Worm (Caenorhabditis elegans): Measurements from ENCODE around the gene ckb-4.

The ckb-4 gene

ce11 chrV:2099040-2099439 is 10.2 kb downstream of the ckb-4 start, which contains the start of gene F36F12.7:
F36F12.7 (plus strand) TSS chrV:2099340.
- TF ChIP-seq hlh-12 (tag; optimal IDR thresholded peaks at IDR 0.05) (no peak), ceh-27 (GFP tag; optimal IDR thresholded peaks at IDR 0.05) (no peak), Y79H2A.3 (GFP tag; conservative IDR thresholded peaks at IDR 0.05) (no peak), fkh-3 (tag; optimal IDR thresholded peaks at IDR 0.05) (no peak), xnd-1 (tag; optimal IDR thresholded peaks at IDR 0.05) (no peak), sptf-2 (GFP tag; optimal IDR thresholded peaks at IDR 0.05) (no peak), pha-4 (tag; optimal IDR thresholded peaks at IDR 0.05) (no peak), madf-3 (GFP tag; IDR thresholded peaks at IDR 0.05) (no peak), nfyb-1 (GFP tag; IDR thresholded peaks at IDR 0.05) (no peak), rcor-1 (GFP tag; IDR thresholded peaks at IDR 0.05) (no peak), D2030.7 (GFP tag; IDR thresholded peaks at IDR 0.05) (no peak), ztf-22 (GFP tag; optimal IDR thresholded peaks at IDR 0.05) (no peak), lin-26 (GFP tag; IDR thresholded peaks at IDR 0.05) (no peak), ceh-100 (GFP tag; IDR thresholded peaks at IDR 0.05) (no peak), gei-17 (GFP tag; optimal IDR thresholded peaks at IDR 0.05) (no peak), sea-2 (GFP tag; IDR thresholded peaks at IDR 0.05) (no peak), dpff-1 (tag; optimal IDR thresholded peaks at IDR 0.05) (no peak), tlf-1 (GFP tag; optimal IDR thresholded peaks at IDR 0.05) (no peak), snpc-4 (GFP tag; optimal IDR thresholded peaks at IDR 0.05) (no peak), snpc-4 (tag; optimal IDR thresholded peaks at IDR 0.05) (no peak)

DNA sequence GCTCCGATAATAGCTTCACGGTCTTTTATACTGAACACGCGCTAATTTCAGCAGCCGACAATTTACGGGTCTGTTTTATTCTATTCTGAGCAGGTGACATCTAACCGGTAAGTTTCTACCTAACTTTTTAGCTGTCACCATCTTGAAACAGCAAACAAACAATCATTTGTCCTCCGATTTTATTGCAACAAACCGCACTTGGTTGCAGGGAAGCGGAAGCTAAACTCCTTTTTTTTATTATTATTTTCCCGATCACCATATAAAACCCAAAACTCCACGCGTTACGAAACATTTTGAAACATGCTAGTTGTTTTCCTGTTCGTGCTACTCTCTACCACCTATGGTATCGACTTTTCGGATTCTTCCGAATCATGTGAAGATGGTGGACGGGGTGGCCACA is 11.6 kb downstream of the ckb-4 start, which contains the start of gene clec-208:
Gene clec-208, plus strand, starts transcription at position 301 of the 400 bp plus-strand sequence.
- TF ChIP-seq bed-1 (GFP tag; IDR thresholded peaks at IDR 0.05) (no peak), D2030.7 (GFP tag; IDR thresholded peaks at IDR 0.05) (no peak), tbx-9 (tag; optimal IDR thresholded peaks at IDR 0.05; ENCODE audit: borderline replicate concordance) (no peak), sptf-2 (GFP tag; optimal IDR thresholded peaks at IDR 0.05) (no peak), mes-4 (tag; optimal IDR thresholded peaks at IDR 0.05) (no peak), hmg-20 (GFP tag; IDR thresholded peaks at IDR 0.05) (no peak), cebp-1 (GFP tag; IDR thresholded peaks at IDR 0.05) (no peak), cebp-1 (tag; optimal IDR thresholded peaks at IDR 0.05) (no peak), chd-7 (tag; optimal IDR thresholded peaks at IDR 0.05) (no peak), tlf-1 (GFP tag; optimal IDR thresholded peaks at IDR 0.05) (no peak), Y67H2A.10 (GFP tag; conservative IDR thresholded peaks at IDR 0.05) (no peak)

DNA sequence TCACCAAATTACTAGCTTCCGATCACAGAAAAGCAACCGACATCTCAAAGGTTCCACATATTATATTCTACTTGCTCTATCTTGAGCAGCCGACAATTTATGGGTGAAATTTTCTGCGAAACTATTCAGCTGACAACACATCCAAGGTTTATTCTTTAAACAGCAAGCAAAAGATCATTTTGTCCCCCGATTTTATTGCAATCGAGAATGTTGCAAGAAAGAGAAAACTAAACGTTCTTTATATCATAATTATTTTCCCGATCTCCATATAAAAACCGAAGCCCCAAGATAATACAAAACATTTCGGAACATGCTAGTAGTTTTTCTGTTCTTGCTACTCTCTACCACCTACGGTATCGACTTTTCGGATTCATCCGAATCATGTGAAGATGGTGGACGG is 13.5 kb downstream of the ckb-4 start, which contains the start of gene clec-207:
Gene clec-207, plus strand, starts transcription at position 301 of the 400 bp plus-strand sequence.
- TF ChIP-seq ets-4 (GFP tag; optimal IDR thresholded peaks at IDR 0.05) (no peak), pha-4 (tag; optimal IDR thresholded peaks at IDR 0.05) (no peak), attf-6 (GFP tag; IDR thresholded peaks at IDR 0.05) (no peak), ceh-40 (GFP tag; IDR thresholded peaks at IDR 0.05) (no peak), ceh-100 (GFP tag; IDR thresholded peaks at IDR 0.05) (no peak), lin-54 (GFP tag; optimal IDR thresholded peaks at IDR 0.05) (no peak), rcor-1 (GFP tag; IDR thresholded peaks at IDR 0.05) (no peak)

- TF ChIP-seq nhr-27 (tag; optimal IDR thresholded peaks at IDR 0.05) = no peak
- no peak for TF ChIP-seq ceh-40 (GFP tag; IDR thresholded peaks at IDR 0.05)
- TF ChIP-seq mcd-1 (GFP tag; IDR thresholded peaks at IDR 0.05) = no peak
- no peak for TF ChIP-seq ceh-91 (GFP tag; IDR thresholded peaks at IDR 0.05)
- TF ChIP-seq lir-1 (GFP tag; conservative IDR thresholded peaks at IDR 0.05) = no peak
- no peak for TF ChIP-seq madf-8 (GFP tag; conservative IDR thresholded peaks at IDR 0.05)
- no peak for TF ChIP-seq ets-4 (GFP tag; optimal IDR thresholded peaks at IDR 0.05)
- TF ChIP-seq aptf-2 (GFP tag; conservative IDR thresholded peaks at IDR 0.05) = no peak
- no peak for TF ChIP-seq lsy-27 (tag; optimal IDR thresholded peaks at IDR 0.05; ENCODE audit: borderline replicate concordance, insufficient read depth)
- TF ChIP-seq B0035.1 (tag; optimal IDR thresholded peaks at IDR 0.05) = no peak
- no peak for TF ChIP-seq rcor-1 (GFP tag; IDR thresholded peaks at IDR 0.05)
Measured at ce11 chrV:2095204-2095603, 14.0 kb downstream of the ckb-4 start, which contains the start of gene F36F12.2. F36F12.2 (minus strand) TSS chrV:2095304.

Measured in whole organism, young adult.